Fruit fly (Drosophila melanogaster): ENCODE data around the gene IM33.

dm6 chr2L:3647521-3648172, 48.8 kb downstream of the IM33 start:
- TF ChIP-seq Snoo (tag; optimal IDR thresholded peaks at IDR 0.05) = peak; percentile 29
- TF ChIP-seq EcR (GFP tag; optimal IDR thresholded peaks at IDR 0.05) = no peak
- TF ChIP-seq rn (GFP tag; IDR thresholded peaks at IDR 0.05) = no peak
- peak; percentile 82 for TF ChIP-seq CG32121 (GFP tag; IDR thresholded peaks at IDR 0.05)
- peak; percentile 78 for TF ChIP-seq Ets98B (GFP tag; IDR thresholded peaks at IDR 0.05)
- no peak for TF ChIP-seq CG10348 (GFP tag; IDR thresholded peaks at IDR 0.05)
- TF ChIP-seq CG8159 (tag; optimal IDR thresholded peaks at IDR 0.05) = no peak

Measured in whole organism, pupa.